Fruit fly (Drosophila melanogaster) whole organism, embryonic: ENCODE data around the gene CG2003.

ENCODE experiments used
- ATbp ChIP-seq: fragments of 200-800 bp; sonication (Bioruptor generic); optimal IDR thresholded peaks from 2 replicates; lab custom pipeline; 2017; ENCODE audit warnings: missing biosample characterization, mild to moderate bottlenecking, missing genetic modification characterization, missing genetic modification reagents
- Adf1 ChIP-seq: fragments of 200-800 bp; sonication (Bioruptor generic); IDR thresholded peaks from 2 replicates; pipeline ENCODE4 v1.3.6; 2022; ENCODE audit warnings: missing biosample characterization, missing genetic modification characterization
- Asciz ChIP-seq: fragments of 200-800 bp; sonication (Bioruptor generic); optimal IDR thresholded peaks from 2 replicates; lab custom pipeline; 2017; ENCODE audit warnings: missing biosample characterization, mild to moderate bottlenecking, missing genetic modification characterization, missing genetic modification reagents
- Awh ChIP-seq: fragments of 200-800 bp; sonication (Bioruptor generic); IDR thresholded peaks from 2 replicates; pipeline ENCODE4, ENCODE4 v1.3.6; 2022; ENCODE audit warnings: missing biosample characterization, missing genetic modification characterization
- B-H2 ChIP-seq: fragments of 200-800 bp; sonication (Bioruptor generic); optimal IDR thresholded peaks from 2 replicates; lab custom pipeline; 2018; ENCODE audit warnings: missing biosample characterization, mild to moderate bottlenecking, missing genetic modification characterization
- Blimp-1 ChIP-seq: fragments of 200-800 bp; sonication (Bioruptor generic); optimal IDR thresholded peaks from 3 replicates; lab custom pipeline; 2018; ENCODE audit warnings: missing biosample characterization, missing genetic modification characterization, mild to moderate bottlenecking, moderate library complexity, missing genetic modification reagents
- CG1024 ChIP-seq: fragments of 200-800 bp; sonication (Bioruptor generic); IDR thresholded peaks from 2 replicates; pipeline ENCODE4 v1.3.6; 2022; ENCODE audit warnings: missing biosample characterization, missing genetic modification characterization
- CG10431 ChIP-seq: fragments of 200-800 bp; sonication (Bioruptor generic); optimal IDR thresholded peaks from 3 replicates; lab custom pipeline; 2018; ENCODE audit warnings: missing biosample characterization, mild to moderate bottlenecking, missing genetic modification characterization
- CG10462 ChIP-seq: fragments of 200-800 bp; sonication (Bioruptor generic); optimal IDR thresholded peaks from 2 replicates; lab custom pipeline; 2016; ENCODE audit warnings: missing biosample characterization, missing genetic modification characterization
- CG11504 ChIP-seq: fragments of 200-800 bp; sonication (Bioruptor generic); optimal IDR thresholded peaks from 3 replicates; lab custom pipeline; 2019; ENCODE audit warnings: missing biosample characterization, mild to moderate bottlenecking, missing genetic modification characterization, moderate library complexity
- CG1233 ChIP-seq: fragments of 200-800 bp; sonication (Bioruptor generic); optimal IDR thresholded peaks from 4 replicates; lab custom pipeline; 2018; ENCODE audit warnings: missing biosample characterization, mild to moderate bottlenecking, missing genetic modification characterization
- CG13775 ChIP-seq: fragments of 200-800 bp; sonication (Bioruptor generic); optimal IDR thresholded peaks from 3 replicates; lab custom pipeline; 2017; ENCODE audit warnings: missing biosample characterization, mild to moderate bottlenecking, missing genetic modification characterization
- CG14860 ChIP-seq: fragments of 200-800 bp; sonication (Bioruptor generic); IDR thresholded peaks from 3 replicates; pipeline ENCODE4 v1.3.6; 2022; ENCODE audit warnings: missing biosample characterization, missing genetic modification characterization; ENCODE audit not compliant: partially characterized antibody
- CG15011 ChIP-seq: fragments of 200-800 bp; sonication (Bioruptor generic); optimal IDR thresholded peaks from 3 replicates; lab custom pipeline; 2018; ENCODE audit warnings: missing biosample characterization, mild to moderate bottlenecking, missing genetic modification characterization
- CG17328 ChIP-seq: fragments of 200-800 bp; sonication (Bioruptor generic); IDR thresholded peaks from 2 replicates; pipeline ENCODE4 v1.3.6; 2022; ENCODE audit warnings: missing biosample characterization, missing genetic modification characterization
- CG2129 ChIP-seq: fragments of 200-800 bp; sonication (Bioruptor generic); IDR thresholded peaks from 2 replicates; pipeline ENCODE4 v1.3.6; 2022; ENCODE audit warnings: missing biosample characterization, missing genetic modification characterization; ENCODE audit not compliant: partially characterized antibody
- CG34376 ChIP-seq: fragments of 200-800 bp; sonication (Bioruptor generic); optimal IDR thresholded peaks from 2 replicates; lab custom pipeline; 2018; ENCODE audit warnings: missing biosample characterization, mild to moderate bottlenecking, missing genetic modification characterization
- CG4404 ChIP-seq: fragments of 200-800 bp; sonication (Bioruptor generic); IDR thresholded peaks from 2 replicates; pipeline ENCODE4 v1.3.6; 2022; ENCODE audit warnings: missing biosample characterization, missing genetic modification characterization
- CG4424 ChIP-seq: fragments of 200-800 bp; sonication (Bioruptor generic); optimal IDR thresholded peaks from 3 replicates; lab custom pipeline; 2016; ENCODE audit warnings: missing biosample characterization, missing genetic modification characterization
- CG4730 ChIP-seq: fragments of 200-800 bp; sonication (Bioruptor generic); IDR thresholded peaks from 2 replicates; pipeline ENCODE4 v1.3.6; 2022; ENCODE audit warnings: missing biosample characterization, missing genetic modification characterization
- CG6654 ChIP-seq: fragments of 200-800 bp; sonication (Bioruptor generic); optimal IDR thresholded peaks from 2 replicates; lab custom pipeline; 2017; ENCODE audit warnings: missing biosample characterization, mild to moderate bottlenecking, missing genetic modification characterization
- CG9727 ChIP-seq: fragments of 200-800 bp; sonication (Bioruptor generic); optimal IDR thresholded peaks from 3 replicates; lab custom pipeline; 2017; ENCODE audit warnings: missing biosample characterization, mild to moderate bottlenecking, missing genetic modification characterization
- CG9932 ChIP-seq: fragments of 200-800 bp; sonication (Bioruptor generic); IDR thresholded peaks from 2 replicates; pipeline ENCODE4 v1.3.6; 2022; ENCODE audit warnings: missing biosample characterization, missing genetic modification characterization
- CHES-1-like ChIP-seq: fragments of 200-800 bp; sonication (Bioruptor generic); optimal IDR thresholded peaks from 2 replicates; lab custom pipeline; 2016; ENCODE audit warnings: missing biosample characterization, missing genetic modification characterization
- D ChIP-seq, 2 experiments: fragments of 200-800 bp in 1 of 2; fragments of >200 bp in 1 of 2; sonication (Bioruptor generic) in 1 of 2; optimal IDR thresholded peaks; 2 replicates in 1 of 2; 3 replicates in 1 of 2; lab custom pipeline; 2017; ENCODE audit warnings: mild to moderate bottlenecking in 1 of 2, missing biosample characterization in 1 of 2, missing genetic modification characterization in 1 of 2, missing genetic modification reagents in 1 of 2
- ERR ChIP-seq: fragments of 200-800 bp; sonication (Bioruptor generic); optimal IDR thresholded peaks from 2 replicates; lab custom pipeline; 2016; ENCODE audit warnings: missing biosample characterization, missing genetic modification characterization
- HLH3B ChIP-seq: fragments of 200-800 bp; sonication (Bioruptor generic); IDR thresholded peaks from 2 replicates; pipeline ENCODE4 v1.3.6; 2022; ENCODE audit warnings: missing biosample characterization, missing genetic modification characterization
- HLH4C ChIP-seq: fragments of 200-800 bp; sonication (Bioruptor generic); IDR thresholded peaks from 3 replicates; pipeline ENCODE4 v1.3.6; 2022; ENCODE audit warnings: missing biosample characterization, missing genetic modification characterization; ENCODE audit not compliant: partially characterized antibody
- HLHmδ ChIP-seq: fragments of 200-800 bp; sonication (Bioruptor generic); optimal IDR thresholded peaks from 2 replicates; lab custom pipeline; 2018; ENCODE audit warnings: missing biosample characterization, mild to moderate bottlenecking, missing genetic modification characterization, moderate library complexity
- HmgD ChIP-seq: fragments of 200-800 bp; sonication (Bioruptor generic); optimal IDR thresholded peaks from 3 replicates; lab custom pipeline; 2016; ENCODE audit warnings: missing biosample characterization, missing genetic modification characterization
- HmgZ ChIP-seq: fragments of 200-800 bp; sonication (Bioruptor generic); optimal IDR thresholded peaks from 2 replicates; lab custom pipeline; 2018; ENCODE audit warnings: missing biosample characterization, mild to moderate bottlenecking, missing genetic modification characterization
- NC2β ChIP-seq: fragments of 200-800 bp; sonication (Bioruptor generic); optimal IDR thresholded peaks from 2 replicates; lab custom pipeline; 2016; ENCODE audit warnings: missing biosample characterization, missing genetic modification characterization
- Scr ChIP-seq: fragments of 200-800 bp; sonication (Bioruptor generic); IDR thresholded peaks from 2 replicates; pipeline ENCODE4 v1.3.6; 2022; ENCODE audit warnings: missing biosample characterization, missing genetic modification characterization; ENCODE audit not compliant: partially characterized antibody
- Side ChIP-seq: fragments of 200-800 bp; sonication (Bioruptor generic); optimal IDR thresholded peaks from 2 replicates; lab custom pipeline; 2016; ENCODE audit warnings: missing biosample characterization, missing genetic modification characterization
- aop ChIP-seq: fragments of 200-800 bp; sonication (Bioruptor generic); IDR thresholded peaks from 2 replicates; pipeline ENCODE4 v1.3.6; 2022; ENCODE audit warnings: missing biosample characterization, missing genetic modification characterization
- crp ChIP-seq, 2 experiments: fragments of 200-800 bp; sonication (Bioruptor generic); optimal IDR thresholded peaks; 2 replicates in 1 of 2; 3 replicates in 1 of 2; lab custom pipeline; 2017; ENCODE audit warnings: missing biosample characterization in 2 of 2, missing genetic modification characterization in 2 of 2, mild to moderate bottlenecking in 1 of 2, moderate library complexity in 1 of 2
- dan ChIP-seq: fragments of 200-800 bp; sonication (Bioruptor generic); IDR thresholded peaks from 2 replicates; pipeline ENCODE4 v1.3.6; 2022; ENCODE audit warnings: missing biosample characterization, missing genetic modification characterization
- dimm ChIP-seq: fragments of 200-800 bp; sonication (Bioruptor generic); IDR thresholded peaks from 2 replicates; pipeline ENCODE4 v1.3.6; 2022; ENCODE audit warnings: missing biosample characterization, missing genetic modification characterization
- exex ChIP-seq: fragments of 200-800 bp; sonication (Bioruptor generic); optimal IDR thresholded peaks from 4 replicates; lab custom pipeline; 2018; ENCODE audit warnings: missing biosample characterization, mild to moderate bottlenecking, missing genetic modification characterization, moderate library complexity
- fu2 ChIP-seq: fragments of 200-800 bp; sonication (Bioruptor generic); optimal IDR thresholded peaks from 2 replicates; lab custom pipeline; 2016; ENCODE audit warnings: missing biosample characterization, missing genetic modification characterization
- gcm2 ChIP-seq: fragments of 200-800 bp; sonication (Bioruptor generic); optimal IDR thresholded peaks from 2 replicates; lab custom pipeline; 2016; ENCODE audit warnings: missing biosample characterization, missing genetic modification characterization
- ham ChIP-seq: fragments of 200-800 bp; sonication (Bioruptor generic); IDR thresholded peaks from 2 replicates; pipeline ENCODE4 v1.3.6; 2022; ENCODE audit warnings: missing biosample characterization, missing genetic modification characterization
- jigr1 ChIP-seq: fragments of 200-800 bp; sonication (Bioruptor generic); IDR thresholded peaks from 3 replicates; pipeline ENCODE4 v1.3.6; 2022; ENCODE audit warnings: missing biosample characterization, missing genetic modification characterization
- lola ChIP-seq, 3 experiments: fragments of >200 bp in 2 of 3; fragments of 200-800 bp in 1 of 3; sonication (Bioruptor generic) in 1 of 3; optimal IDR thresholded peaks; 2 replicates each; lab custom pipeline; 2017 to 2019; ENCODE audit warnings: missing biosample characterization in 3 of 3, missing genetic modification characterization in 3 of 3, mild to moderate bottlenecking in 1 of 3, moderate library complexity in 1 of 3
- luna ChIP-seq: fragments of 200-800 bp; sonication (Bioruptor generic); optimal IDR thresholded peaks from 2 replicates; lab custom pipeline; 2016; ENCODE audit warnings: missing biosample characterization, missing genetic modification characterization
- otp ChIP-seq: fragments of 200-800 bp; sonication (Bioruptor generic); IDR thresholded peaks from 3 replicates; pipeline ENCODE4, ENCODE4 v1.3.6; 2022; ENCODE audit warnings: missing biosample characterization, missing genetic modification characterization
- phol ChIP-seq: fragments of 200-800 bp; sonication (Bioruptor generic); optimal IDR thresholded peaks from 3 replicates; lab custom pipeline; 2018; ENCODE audit warnings: missing biosample characterization, mild to moderate bottlenecking, missing genetic modification characterization, moderate library complexity
- slbo ChIP-seq: fragments of 200-800 bp; sonication (Bioruptor generic); IDR thresholded peaks from 2 replicates; pipeline ENCODE4 v1.3.6; 2022; ENCODE audit warnings: missing biosample characterization, missing genetic modification characterization
- tin ChIP-seq: fragments of 200-800 bp; sonication (Bioruptor generic); optimal IDR thresholded peaks from 3 replicates; lab custom pipeline; 2016; ENCODE audit warnings: missing biosample characterization, missing genetic modification characterization
- vfl ChIP-seq: fragments of 200-800 bp; sonication (Bioruptor generic); optimal IDR thresholded peaks from 2 replicates; lab custom pipeline; 2016; ENCODE audit warnings: missing biosample characterization, missing genetic modification characterization
- wek ChIP-seq: fragments of 200-800 bp; sonication (Bioruptor generic); optimal IDR thresholded peaks from 3 replicates; lab custom pipeline; 2018; ENCODE audit warnings: missing biosample characterization, mild to moderate bottlenecking, missing genetic modification characterization, moderate library complexity

The CG2003 gene

DNA sequence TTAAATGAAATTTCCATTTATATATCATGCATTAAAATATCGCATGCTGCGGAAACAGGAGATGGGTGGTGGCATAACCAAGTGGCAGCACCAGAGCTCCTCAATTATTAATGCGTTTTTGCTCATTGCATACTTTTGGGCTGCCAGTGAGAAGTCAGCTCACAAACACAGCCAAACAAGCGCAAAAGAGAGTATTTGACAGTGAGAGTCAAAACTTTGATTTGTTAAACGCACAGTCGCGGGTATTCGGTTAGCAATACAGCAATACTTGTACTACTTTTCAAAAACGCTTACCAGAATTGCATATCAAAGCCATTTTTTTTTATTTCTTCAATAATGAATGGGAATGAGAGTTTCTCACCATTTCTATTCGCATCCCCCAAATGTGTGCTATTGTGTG, 32.2 kb upstream of the CG2003 start (continued):
- TF ChIP-seq vfl (GFP tag; lab: Kevin White, UChicago) = no peak
- no peak for TF ChIP-seq CG13775 (GFP tag; lab: Kevin White, UChicago)
- no peak for TF ChIP-seq tin (GFP tag; lab: Kevin White, UChicago)
- no peak for TF ChIP-seq CG10462
- TF ChIP-seq CG4730 (GFP tag; lab: Robert Waterston, UW) = no peak
- TF ChIP-seq luna (GFP tag; lab: Kevin White, UChicago) = no peak
- no peak for TF ChIP-seq HmgD
- TF ChIP-seq Awh (GFP tag; lab: Robert Waterston, UW) = no peak
- no peak for TF ChIP-seq crp (GFP tag; optimal IDR thresholded peaks at IDR 0.05; lab: Kevin White, UChicago)
- TF ChIP-seq CG4404 (GFP tag; lab: Robert Waterston, UW) = no peak
- TF ChIP-seq wek (GFP tag; lab: Kevin White, UChicago) = no peak
- TF ChIP-seq ham (GFP tag; lab: Robert Waterston, UW) = no peak
- no peak for TF ChIP-seq CG14860
- TF ChIP-seq Adf1 (GFP tag; lab: Robert Waterston, UW) = no peak
- TF ChIP-seq D (optimal IDR thresholded peaks at IDR 0.05; lab: Kevin White, UChicago) = no peak
- no peak for TF ChIP-seq D (GFP tag; optimal IDR thresholded peaks at IDR 0.05; lab: Kevin White, UChicago)
- TF ChIP-seq CG11504 (tag; lab: Kevin White, UChicago) = peak; percentile 35
- TF ChIP-seq Blimp-1 (GFP tag; lab: Kevin White, UChicago) = peak; percentile 14
- TF ChIP-seq NC2β (GFP tag; lab: Kevin White, UChicago) = no peak
- no peak for TF ChIP-seq CG9727 (GFP tag; lab: Kevin White, UChicago)
- no peak for TF ChIP-seq dimm (GFP tag; lab: Robert Waterston, UW)
- no peak for TF ChIP-seq Asciz (GFP tag; lab: Kevin White, UChicago)
- TF ChIP-seq HLHmδ = peak; percentile 9
- no peak for TF ChIP-seq slbo (GFP tag; lab: Robert Waterston, UW)
- TF ChIP-seq CHES-1-like (GFP tag; lab: Kevin White, UChicago) = no peak
- TF ChIP-seq ATbp = no peak
- no peak for TF ChIP-seq CG1233 (GFP tag; lab: Kevin White, UChicago)
- peak; percentile 29 for TF ChIP-seq CG4424 (GFP tag; lab: Kevin White, UChicago)
- TF ChIP-seq phol (tag; lab: Kevin White, UChicago) = peak; percentile 22
- no peak for TF ChIP-seq CG2129 (GFP tag; lab: Robert Waterston, UW)
- no peak for TF ChIP-seq Scr (GFP tag; lab: Robert Waterston, UW)
- no peak for TF ChIP-seq CG15011
- no peak for TF ChIP-seq otp (GFP tag; lab: Robert Waterston, UW)
- TF ChIP-seq CG1024 (GFP tag; lab: Robert Waterston, UW) = no peak
- TF ChIP-seq jigr1 (GFP tag; lab: Robert Waterston, UW) = no peak
- TF ChIP-seq dan (GFP tag; lab: Robert Waterston, UW) = no peak
- no peak for TF ChIP-seq CG17328 (GFP tag; lab: Robert Waterston, UW)
- TF ChIP-seq ERR = no peak
- TF ChIP-seq HLH4C (GFP tag; lab: Robert Waterston, UW) = no peak
- TF ChIP-seq HLH3B (GFP tag; lab: Robert Waterston, UW) = no peak
- no peak for TF ChIP-seq CG34376 (GFP tag; lab: Kevin White, UChicago)
- TF ChIP-seq CG9932 (GFP tag; lab: Robert Waterston, UW) = no peak
- TF ChIP-seq CG10431 (GFP tag; lab: Kevin White, UChicago) = no peak
- no peak for TF ChIP-seq HmgZ
- TF ChIP-seq Side (GFP tag; lab: Kevin White, UChicago) = no peak
- no peak for TF ChIP-seq B-H2 (GFP tag; lab: Kevin White, UChicago)
- TF ChIP-seq CG6654 (GFP tag; lab: Kevin White, UChicago) = no peak
- TF ChIP-seq exex (tag; lab: Kevin White, UChicago) = no peak
- TF ChIP-seq aop = no peak
- TF ChIP-seq lola (GFP tag; optimal IDR thresholded peaks at IDR 0.05; lab: Kevin White, UChicago) = no peak
- no peak for TF ChIP-seq gcm2 (GFP tag; lab: Kevin White, UChicago)
- no peak for TF ChIP-seq fu2 (GFP tag; lab: Kevin White, UChicago)
